Fruit fly (Drosophila melanogaster) S2 (cell line): ENCODE data around the gene DIP-beta.

ENCODE experiments used
- CG8478 ChIP-seq: fragments of >200 bp; optimal IDR thresholded peaks from 2 replicates; lab custom pipeline; 2018
- CTCF ChIP-seq, 2 experiments: fragments of >200 bp; optimal IDR thresholded peaks; 2 replicates each; lab custom pipeline; 2018

- no peak for TF ChIP-seq CTCF (optimal IDR thresholded peaks at IDR 0.05; lab: Kevin White, UChicago)
- no peak for TF ChIP-seq CG8478
Measured at dm6 chrX:21457632-21458031, at the start of gene DIP-beta.
